Worm (Caenorhabditis elegans): ENCODE measurements around the gene ceh-31.

ceh-31 gene

DNA sequence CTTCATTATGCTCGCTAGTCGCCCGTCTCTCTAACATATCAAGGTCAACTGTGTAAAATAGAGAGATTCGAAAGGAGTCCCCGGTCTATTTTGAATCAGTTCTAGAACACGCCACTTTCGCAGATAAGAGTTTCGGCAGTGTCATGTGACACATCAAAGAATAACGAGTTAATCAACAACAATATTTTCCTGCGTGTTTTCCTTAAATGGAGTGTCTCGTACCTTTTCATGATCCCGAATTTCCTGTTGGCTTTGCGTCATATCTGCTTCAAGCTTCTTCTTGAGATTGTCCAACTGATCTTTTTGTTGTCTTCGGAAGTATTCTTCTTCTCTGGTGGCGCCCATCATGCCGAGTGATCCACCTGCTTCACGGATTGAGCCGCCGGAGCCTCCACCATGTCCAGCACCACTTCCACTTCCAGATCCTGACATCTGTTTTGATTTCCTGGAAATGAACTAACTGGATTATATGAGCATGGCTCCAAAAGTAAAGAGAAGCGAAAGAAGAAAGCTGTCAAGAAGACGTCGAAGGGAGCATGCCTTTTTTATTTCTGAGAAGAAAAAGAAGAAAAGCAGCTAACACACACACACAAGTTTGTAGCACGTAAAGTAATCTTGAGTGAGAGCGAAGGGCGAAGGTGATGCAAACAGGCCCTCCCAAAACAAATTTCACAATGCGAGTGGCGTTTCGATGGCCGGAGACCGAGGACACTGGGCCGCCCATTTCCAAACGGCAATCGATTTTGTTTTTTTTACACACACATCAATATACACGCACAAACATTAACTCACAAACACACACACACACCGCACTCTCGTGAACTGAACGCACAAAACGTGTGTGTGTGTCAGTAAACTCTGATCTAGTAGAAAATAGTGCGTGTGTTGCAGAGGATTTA lies 45.2 kb upstream of the ceh-31 start (continued):
- no peak for TF ChIP-seq F49E8.2 (tag; optimal IDR thresholded peaks at IDR 0.05; ENCODE audit: borderline replicate concordance)
- peak in 1 of 2 experiments; percentile 14 for TF ChIP-seq lsy-2 (tag; optimal IDR thresholded peaks at IDR 0.05)
- peak; percentile 68; the same call in 1 of the 2 replicates for TF ChIP-seq zfp-3 (GFP tag; conservative IDR thresholded peaks at IDR 0.05)
- peak; percentile 35 for TF ChIP-seq nhr-102 (tag; optimal IDR thresholded peaks at IDR 0.05)
- no peak for TF ChIP-seq lir-3 (tag; optimal IDR thresholded peaks at IDR 0.05)
- peak; percentile 85 for TF ChIP-seq ama-1 (optimal IDR thresholded peaks at IDR 0.05)
- TF ChIP-seq gei-8 (GFP tag; optimal IDR thresholded peaks at IDR 0.05) = no peak
- TF ChIP-seq zip-11 (GFP tag; IDR thresholded peaks at IDR 0.05) = no peak
- no peak for TF ChIP-seq F10B5.3 (tag; optimal IDR thresholded peaks at IDR 0.05)
- peak; percentile 13 for TF ChIP-seq nhr-48 (tag; optimal IDR thresholded peaks at IDR 0.05)
- TF ChIP-seq aha-1 (tag) = peak; percentile 89
- no peak for TF ChIP-seq rbr-2 (tag; optimal IDR thresholded peaks at IDR 0.05)
- TF ChIP-seq set-16 (GFP tag; IDR thresholded peaks at IDR 0.05) = peak; percentile 39; the same call in 1 of the 2 replicates
- TF ChIP-seq nhr-111 (GFP tag; optimal IDR thresholded peaks at IDR 0.05) = no peak
- no peak for TF ChIP-seq nhr-41 (GFP tag; IDR thresholded peaks at IDR 0.05)
- TF ChIP-seq D1046.2 (GFP tag; IDR thresholded peaks at IDR 0.05) = peak; percentile 38; the same call in 1 of the 2 replicates

ce11 chrX:3114306-3115133 lies 44.3 kb upstream of the ceh-31 start, which contains the start of gene gpd-2:
Gene gpd-2, minus strand, starts transcription at chrX:3114689.
- TF ChIP-seq snpc-4 (tag; optimal IDR thresholded peaks at IDR 0.05) (no peak), ZK337.2 (GFP tag; IDR thresholded peaks at IDR 0.05) (no peak), dmd-6 (GFP tag; IDR thresholded peaks at IDR 0.05) (0 out of 2 replicates have a peak, but pooled peaks have one; percentile 6), nhr-48 (tag; optimal IDR thresholded peaks at IDR 0.05) (no peak), dmd-8 (GFP tag; IDR thresholded peaks at IDR 0.05) (no peak), arid-1 (GFP tag; conservative IDR thresholded peaks at IDR 0.05) (no peak), nhr-111 (GFP tag; optimal IDR thresholded peaks at IDR 0.05) (no peak), mep-1 (tag; optimal IDR thresholded peaks at IDR 0.05) (peak; percentile 43), Y48G9A.11 (GFP tag; IDR thresholded peaks at IDR 0.05) (no peak), nhr-6 (tag; optimal IDR thresholded peaks at IDR 0.05) (peak; percentile 41), ceh-82 (tag; optimal IDR thresholded peaks at IDR 0.05) (no peak), snpc-1.2 (GFP tag; IDR thresholded peaks at IDR 0.05) (0 out of 2 replicates have a peak, but pooled peaks have one; percentile 22), hlh-11 (tag; optimal IDR thresholded peaks at IDR 0.05) (no peak), dmd-9 (GFP tag; IDR thresholded peaks at IDR 0.05) (no peak), aha-1 (tag) (peak; percentile 93), zip-11 (GFP tag; IDR thresholded peaks at IDR 0.05) (no peak), ceh-44 (GFP tag; IDR thresholded peaks at IDR 0.05) (no peak), aly-2 (tag; optimal IDR thresholded peaks at IDR 0.05) (no peak), Y105C5A.15 (GFP tag; IDR thresholded peaks at IDR 0.05) (0 out of 2 replicates have a peak, but pooled peaks have one; percentile 17), lin-15B (tag; optimal IDR thresholded peaks at IDR 0.05) (no peak), mes-2 (tag; optimal IDR thresholded peaks at IDR 0.05; ENCODE audit: poor library complexity, severe bottlenecking) (peak; percentile 46), F44E2.7 (GFP tag; IDR thresholded peaks at IDR 0.05) (no peak), saeg-2 (GFP tag; IDR thresholded peaks at IDR 0.05) (0 out of 2 replicates have a peak, but pooled peaks have one; percentile 24), unc-62 (GFP tag; optimal IDR thresholded peaks at IDR 0.05 in 1 of 2) (no peak), unc-62 (tag; optimal IDR thresholded peaks at IDR 0.05) (no peak), php-3 (GFP tag; IDR thresholded peaks at IDR 0.05) (no peak), egl-27 (tag; optimal IDR thresholded peaks at IDR 0.05) (no peak), F10B5.3 (tag; optimal IDR thresholded peaks at IDR 0.05) (no peak), nhr-25 (tag; optimal IDR thresholded peaks at IDR 0.05; ENCODE audit: borderline replicate concordance, insufficient read depth) (peak; percentile 60), D1046.2 (GFP tag; IDR thresholded peaks at IDR 0.05) (0 out of 2 replicates have a peak, but pooled peaks have one; percentile 46), nhr-76 (tag; optimal IDR thresholded peaks at IDR 0.05) (no peak), lsy-2 (tag; optimal IDR thresholded peaks at IDR 0.05) (peak in 1 of 2 experiments; percentile 29), vab-7 (GFP tag; IDR thresholded peaks at IDR 0.05) (0 out of 2 replicates have a peak, but pooled peaks have one; percentile 6), F37D6.2 (tag; optimal IDR thresholded peaks at IDR 0.05) (no peak), cey-2 (tag; optimal IDR thresholded peaks at IDR 0.05; ENCODE audit: borderline replicate concordance, insufficient read depth) (no peak), gei-8 (GFP tag; optimal IDR thresholded peaks at IDR 0.05) (no peak)
